Fruit fly (Drosophila melanogaster) whole organism, embryonic: ENCODE data around the gene Ptpmeg2.

Experiments used
- Atf6 ChIP-seq: fragments of 200-800 bp; sonication (Bioruptor generic); IDR thresholded peaks from 2 replicates; pipeline ENCODE4 v1.3.6; 2022; ENCODE audit warnings: missing biosample characterization, missing genetic modification characterization
- BEAF-32 ChIP-seq: fragments of 200-800 bp; sonication (Bioruptor generic); optimal IDR thresholded peaks from 3 replicates; lab custom pipeline; 2017; ENCODE audit warnings: missing biosample characterization, missing genetic modification characterization, mild to moderate bottlenecking, moderate library complexity, missing genetic modification reagents
- BtbVII ChIP-seq: fragments of 200-800 bp; sonication (Bioruptor generic); optimal IDR thresholded peaks from 3 replicates; lab custom pipeline; 2017; ENCODE audit warnings: missing biosample characterization, mild to moderate bottlenecking, missing genetic modification characterization
- CG10654 ChIP-seq: fragments of 200-800 bp; sonication (Bioruptor generic); optimal IDR thresholded peaks from 2 replicates; lab custom pipeline; 2016; ENCODE audit warnings: missing biosample characterization, missing genetic modification characterization
- CG12299 ChIP-seq: fragments of 200-800 bp; sonication (Bioruptor generic); optimal IDR thresholded peaks from 2 replicates; lab custom pipeline; 2018; ENCODE audit warnings: missing biosample characterization, mild to moderate bottlenecking, missing genetic modification characterization
- CG12942 ChIP-seq: fragments of 200-800 bp; sonication (Bioruptor generic); optimal IDR thresholded peaks from 3 replicates; lab custom pipeline; 2016; ENCODE audit warnings: missing biosample characterization, missing genetic modification characterization
- CG14014 ChIP-seq: fragments of 200-800 bp; sonication (Bioruptor generic); IDR thresholded peaks from 2 replicates; pipeline ENCODE4 v1.3.6; 2022; ENCODE audit warnings: missing biosample characterization, missing genetic modification characterization
- CG14860 ChIP-seq: fragments of 200-800 bp; sonication (Bioruptor generic); IDR thresholded peaks from 3 replicates; pipeline ENCODE4 v1.3.6; 2022; ENCODE audit warnings: missing biosample characterization, missing genetic modification characterization; ENCODE audit not compliant: partially characterized antibody
- CG14965 ChIP-seq: fragments of 200-800 bp; sonication (Bioruptor generic); optimal IDR thresholded peaks from 2 replicates; lab custom pipeline; 2016; ENCODE audit warnings: missing biosample characterization, missing genetic modification characterization, borderline replicate concordance
- CG15011 ChIP-seq: fragments of 200-800 bp; sonication (Bioruptor generic); optimal IDR thresholded peaks from 3 replicates; lab custom pipeline; 2018; ENCODE audit warnings: missing biosample characterization, mild to moderate bottlenecking, missing genetic modification characterization
- CG17328 ChIP-seq: fragments of 200-800 bp; sonication (Bioruptor generic); IDR thresholded peaks from 2 replicates; pipeline ENCODE4 v1.3.6; 2022; ENCODE audit warnings: missing biosample characterization, missing genetic modification characterization
- CG1792 ChIP-seq: fragments of 200-800 bp; sonication (Bioruptor generic); optimal IDR thresholded peaks from 2 replicates; lab custom pipeline; 2016; ENCODE audit warnings: missing biosample characterization, missing genetic modification characterization
- CG2199 ChIP-seq: fragments of 200-800 bp; sonication (Bioruptor generic); IDR thresholded peaks from 3 replicates; pipeline ENCODE4 v1.3.6; 2022; ENCODE audit warnings: missing biosample characterization, missing genetic modification characterization
- CG2678 ChIP-seq: fragments of 200-800 bp; sonication (Bioruptor generic); optimal IDR thresholded peaks from 3 replicates; lab custom pipeline; 2019; ENCODE audit warnings: missing biosample characterization, mild to moderate bottlenecking, missing genetic modification characterization, moderate library complexity
- CG30431 ChIP-seq: fragments of 200-800 bp; sonication (Bioruptor generic); optimal IDR thresholded peaks from 2 replicates; lab custom pipeline; 2017; ENCODE audit warnings: missing biosample characterization, missing genetic modification characterization
- CG3838 ChIP-seq: fragments of 200-800 bp; sonication (Bioruptor generic); optimal IDR thresholded peaks from 3 replicates; lab custom pipeline; 2016; ENCODE audit warnings: missing biosample characterization, missing genetic modification characterization
- CG4854 ChIP-seq: fragments of 200-800 bp; sonication (Bioruptor generic); optimal IDR thresholded peaks from 2 replicates; lab custom pipeline; 2016; ENCODE audit warnings: missing biosample characterization, missing genetic modification characterization, inconsistent platforms
- CG6254 ChIP-seq: fragments of 200-800 bp; sonication (Bioruptor generic); optimal IDR thresholded peaks from 3 replicates; lab custom pipeline; 2017; ENCODE audit warnings: mild to moderate bottlenecking, missing biosample characterization, missing genetic modification reagents, missing genetic modification characterization
- CG8765 ChIP-seq: fragments of 200-800 bp; sonication (Bioruptor generic); IDR thresholded peaks from 2 replicates; pipeline ENCODE4 v1.3.6; 2022; ENCODE audit warnings: missing biosample characterization, missing genetic modification characterization
- CG8944 ChIP-seq: fragments of 200-800 bp; sonication (Bioruptor generic); optimal IDR thresholded peaks from 3 replicates; lab custom pipeline; 2016; ENCODE audit warnings: missing biosample characterization, missing genetic modification characterization
- CrebB ChIP-seq: fragments of 200-800 bp; sonication (Bioruptor generic); optimal IDR thresholded peaks from 3 replicates; lab custom pipeline; 2018; ENCODE audit warnings: missing biosample characterization, mild to moderate bottlenecking, missing genetic modification characterization
- Dbx ChIP-seq: fragments of 200-800 bp; sonication (Bioruptor generic); IDR thresholded peaks from 3 replicates; pipeline ENCODE4 v1.3.6; 2022; ENCODE audit warnings: missing biosample characterization, missing genetic modification characterization
- E2f1 ChIP-seq: fragments of 200-800 bp; sonication (Bioruptor generic); IDR thresholded peaks from 2 replicates; pipeline ENCODE4 v1.3.6; 2022; ENCODE audit warnings: missing biosample characterization, missing genetic modification characterization
- Elba2 ChIP-seq: fragments of 200-800 bp; sonication (Bioruptor generic); optimal IDR thresholded peaks from 3 replicates; lab custom pipeline; 2016; ENCODE audit warnings: missing biosample characterization, missing genetic modification characterization
- Gsc ChIP-seq: fragments of 200-800 bp; sonication (Bioruptor generic); IDR thresholded peaks from 2 replicates; pipeline ENCODE4 v1.3.6; 2022; ENCODE audit warnings: missing biosample characterization, missing genetic modification characterization
- Hsf ChIP-seq: fragments of 200-800 bp; sonication (Bioruptor generic); optimal IDR thresholded peaks from 3 replicates; lab custom pipeline; 2016; ENCODE audit warnings: missing biosample characterization, missing genetic modification characterization
- Lim3 ChIP-seq: fragments of 200-800 bp; sonication (Bioruptor generic); IDR thresholded peaks from 2 replicates; pipeline ENCODE4 v1.3.6; 2022; ENCODE audit warnings: missing biosample characterization, missing genetic modification characterization
- Myb ChIP-seq: fragments of 200-800 bp; sonication (Bioruptor generic); optimal IDR thresholded peaks from 2 replicates; lab custom pipeline; 2016; ENCODE audit warnings: missing biosample characterization, missing genetic modification characterization
- NC2α ChIP-seq: fragments of 200-800 bp; sonication (Bioruptor generic); optimal IDR thresholded peaks from 2 replicates; lab custom pipeline; 2016; ENCODE audit warnings: missing biosample characterization, missing genetic modification characterization
- NK7.1 ChIP-seq: fragments of 200-800 bp; sonication (Bioruptor generic); optimal IDR thresholded peaks from 3 replicates; lab custom pipeline; 2016; ENCODE audit warnings: missing biosample characterization, missing genetic modification characterization
- Vsx1 ChIP-seq: fragments of 200-800 bp; sonication (Bioruptor generic); optimal IDR thresholded peaks from 2 replicates; lab custom pipeline; 2017; ENCODE audit warnings: missing biosample characterization, mild to moderate bottlenecking, missing genetic modification characterization, missing genetic modification reagents
- YL-1 ChIP-seq: fragments of 200-800 bp; sonication (Bioruptor generic); optimal IDR thresholded peaks from 3 replicates; lab custom pipeline; 2017; ENCODE audit warnings: missing biosample characterization, mild to moderate bottlenecking, missing genetic modification characterization
- ac ChIP-seq: fragments of 200-800 bp; sonication (Bioruptor generic); optimal IDR thresholded peaks from 3 replicates; lab custom pipeline; 2017; ENCODE audit warnings: missing biosample characterization, mild to moderate bottlenecking, missing genetic modification characterization
- br ChIP-seq: fragments of >200 bp; optimal IDR thresholded peaks from 2 replicates; lab custom pipeline; 2017
- chinmo ChIP-seq: fragments of 200-800 bp; sonication (Bioruptor generic); IDR thresholded peaks from 4 replicates; pipeline ENCODE4 v1.3.6; 2022; ENCODE audit warnings: missing biosample characterization, missing genetic modification characterization; ENCODE audit not compliant: partially characterized antibody
- ci ChIP-seq: fragments of 200-800 bp; sonication (Bioruptor generic); IDR thresholded peaks from 3 replicates; pipeline ENCODE4 v1.3.6; 2022; ENCODE audit warnings: missing biosample characterization, missing genetic modification characterization
- dm ChIP-seq: fragments of 200-800 bp; sonication (Bioruptor generic); optimal IDR thresholded peaks from 3 replicates; lab custom pipeline; 2016; ENCODE audit warnings: missing biosample characterization, missing genetic modification characterization
- exex ChIP-seq: fragments of 200-800 bp; sonication (Bioruptor generic); optimal IDR thresholded peaks from 4 replicates; lab custom pipeline; 2018; ENCODE audit warnings: missing biosample characterization, mild to moderate bottlenecking, missing genetic modification characterization, moderate library complexity
- hbn ChIP-seq: fragments of 200-800 bp; sonication (Bioruptor generic); IDR thresholded peaks from 2 replicates; pipeline ENCODE4 v1.3.6; 2022; ENCODE audit warnings: missing biosample characterization, missing genetic modification characterization; ENCODE audit not compliant: partially characterized antibody
- hth ChIP-seq: fragments of >200 bp; optimal IDR thresholded peaks from 2 replicates; lab custom pipeline; 2017; ENCODE audit warnings: inconsistent platforms
- jigr1 ChIP-seq: fragments of 200-800 bp; sonication (Bioruptor generic); IDR thresholded peaks from 3 replicates; pipeline ENCODE4 v1.3.6; 2022; ENCODE audit warnings: missing biosample characterization, missing genetic modification characterization
- ken ChIP-seq: fragments of 200-800 bp; sonication (Bioruptor generic); IDR thresholded peaks from 3 replicates; pipeline ENCODE4 v1.3.6; 2022; ENCODE audit warnings: missing biosample characterization, missing genetic modification characterization
- nom ChIP-seq: fragments of 200-800 bp; sonication (Bioruptor generic); optimal IDR thresholded peaks from 2 replicates; lab custom pipeline; 2017; ENCODE audit warnings: missing biosample characterization, missing genetic modification characterization, mild to moderate bottlenecking, moderate library complexity, missing genetic modification reagents
- salm ChIP-seq: fragments of 200-800 bp; sonication (Bioruptor generic); optimal IDR thresholded peaks from 2 replicates; lab custom pipeline; 2018; ENCODE audit warnings: missing biosample characterization, mild to moderate bottlenecking, missing genetic modification characterization
- sc ChIP-seq, 3 experiments: fragments of >200 bp in 2 of 3; fragments of 200-800 bp in 1 of 3; sonication (Bioruptor generic) in 1 of 3; optimal IDR thresholded peaks; 2 replicates in 2 of 3; 3 replicates in 1 of 3; lab custom pipeline; 2017; ENCODE audit warnings: mild to moderate bottlenecking in 1 of 3, missing biosample characterization in 1 of 3, missing genetic modification characterization in 1 of 3, missing genetic modification reagents in 1 of 3
- sima ChIP-seq: fragments of 200-800 bp; sonication (Bioruptor generic); optimal IDR thresholded peaks from 2 replicates; lab custom pipeline; 2016; ENCODE audit warnings: missing biosample characterization, missing genetic modification characterization
- sna ChIP-seq: fragments of 200-800 bp; sonication (Bioruptor generic); IDR thresholded peaks from 2 replicates; pipeline ENCODE4 v1.3.6; 2022; ENCODE audit warnings: missing biosample characterization, missing genetic modification characterization; ENCODE audit not compliant: partially characterized antibody
- tap ChIP-seq: fragments of 200-800 bp; optimal IDR thresholded peaks from 3 replicates; lab custom pipeline; 2019; ENCODE audit warnings: missing biosample characterization, mild to moderate bottlenecking, missing genetic modification characterization, moderate library complexity
- tin ChIP-seq: fragments of 200-800 bp; sonication (Bioruptor generic); optimal IDR thresholded peaks from 3 replicates; lab custom pipeline; 2016; ENCODE audit warnings: missing biosample characterization, missing genetic modification characterization
- vnd ChIP-seq: fragments of 200-800 bp; sonication (Bioruptor generic); IDR thresholded peaks from 3 replicates; pipeline ENCODE4 v1.3.6; 2022; ENCODE audit warnings: missing biosample characterization, missing genetic modification characterization; ENCODE audit not compliant: partially characterized antibody

Ptpmeg2 gene

dm6 chrX:9641184-9641772 is 17.7 kb downstream of the Ptpmeg2 start (continued):
- TF ChIP-seq CG2678 (peak; percentile 92), CG14014 (GFP tag; lab: Robert Waterston, UW) (peak; percentile 68), sna (GFP tag; lab: Robert Waterston, UW) (no peak), tin (GFP tag; lab: Kevin White, UChicago) (peak; percentile 6), YL-1 (GFP tag; lab: Kevin White, UChicago) (no peak), NC2α (GFP tag; lab: Kevin White, UChicago) (no peak), hth (no peak), NK7.1 (GFP tag; lab: Kevin White, UChicago) (peak; percentile 12), chinmo (GFP tag; lab: Robert Waterston, UW) (0 out of 4 replicates have a peak, but pooled peaks have one; percentile 62), CG1792 (GFP tag; lab: Kevin White, UChicago) (no peak), CG8765 (GFP tag; lab: Robert Waterston, UW) (no peak; the same call in 1 of the 2 replicates), sima (GFP tag; lab: Kevin White, UChicago) (no peak), BtbVII (GFP tag; lab: Kevin White, UChicago) (peak; percentile 78), Elba2 (GFP tag; lab: Kevin White, UChicago) (no peak), hbn (GFP tag; lab: Robert Waterston, UW) (no peak), Atf6 (GFP tag; lab: Robert Waterston, UW) (peak; percentile 85), jigr1 (no peak), CG30431 (no peak), ac (GFP tag; lab: Kevin White, UChicago) (no peak), CG3838 (no peak), Dbx (peak; percentile 80), Vsx1 (peak; percentile 41), nom (GFP tag; lab: Kevin White, UChicago) (no peak), CG14965 (no peak), sc (optimal IDR thresholded peaks at IDR 0.05; lab: Kevin White, UChicago) (no peak), sc (GFP tag; optimal IDR thresholded peaks at IDR 0.05; lab: Kevin White, UChicago) (no peak), CG17328 (GFP tag; lab: Robert Waterston, UW) (peak; percentile 39; the same call in 1 of the 2 replicates), CG8944 (GFP tag; lab: Kevin White, UChicago) (no peak), CG15011 (GFP tag; lab: Kevin White, UChicago) (peak; percentile 59), Hsf (GFP tag; lab: Kevin White, UChicago) (peak; percentile 44), ci (GFP tag; lab: Robert Waterston, UW) (no peak), salm (tag; lab: Kevin White, UChicago) (peak; percentile 71), br (lab: Kevin White, UChicago) (no peak), tap (peak; percentile 81), CG2199 (GFP tag; lab: Robert Waterston, UW) (no peak), Myb (no peak), CG12942 (GFP tag; lab: Kevin White, UChicago) (no peak), Gsc (GFP tag; lab: Robert Waterston, UW) (no peak), Lim3 (no peak), vnd (GFP tag; lab: Robert Waterston, UW) (no peak), CG12299 (tag; lab: Kevin White, UChicago) (peak; percentile 80), CrebB (tag; lab: Kevin White, UChicago) (peak; percentile 20), CG6254 (GFP tag; lab: Kevin White, UChicago) (no peak), exex (tag; lab: Kevin White, UChicago) (peak; percentile 70), E2f1 (GFP tag; lab: Robert Waterston, UW) (peak; percentile 66; the same call in 1 of the 2 replicates), CG14860 (GFP tag; lab: Robert Waterston, UW) (no peak), BEAF-32 (GFP tag; lab: Kevin White, UChicago) (no peak), ken (peak; percentile 9; the same call in 1 of the 3 replicates), dm (GFP tag; lab: Kevin White, UChicago) (no peak), CG10654 (no peak), CG4854 (GFP tag; lab: Kevin White, UChicago) (peak; percentile 1)
